Worm (Caenorhabditis elegans): ENCODE measurements around the gene gcy-32.

- no peak for TF ChIP-seq eyg-1 (tag; optimal IDR thresholded peaks at IDR 0.05)
- TF ChIP-seq syd-9 (tag; optimal IDR thresholded peaks at IDR 0.05) = no peak
- no peak for TF ChIP-seq gmeb-2 (tag; optimal IDR thresholded peaks at IDR 0.05)
- no peak for TF ChIP-seq unc-55 (GFP tag; optimal IDR thresholded peaks at IDR 0.05)
- no peak for TF ChIP-seq nhr-11 (tag; optimal IDR thresholded peaks at IDR 0.05)
- TF ChIP-seq unc-42 (tag; optimal IDR thresholded peaks at IDR 0.05) = no peak
- no peak for TF ChIP-seq che-1 (tag; optimal IDR thresholded peaks at IDR 0.05)
- no peak for TF ChIP-seq Y22D7AL.16 (tag; optimal IDR thresholded peaks at IDR 0.05)
- no peak for TF ChIP-seq nfya-1 (tag; optimal IDR thresholded peaks at IDR 0.05)
- no peak for TF ChIP-seq dmd-4 (tag; optimal IDR thresholded peaks at IDR 0.05; ENCODE audit: borderline replicate concordance)
- no peak for TF ChIP-seq elt-2 (tag; optimal IDR thresholded peaks at IDR 0.05)
These were observed 52.8 kb downstream of the gcy-32 start, which contains the start of gene srx-137 for ce11 chrV:13862505-13862904.
